Worm (Caenorhabditis elegans) whole organism, midembryonic: Measurements from ENCODE around the gene pitp-1.
A peak's percentile ranks its signal among the peaks of the same experiment; 100 is the strongest.

Source experiments
- T22C8.4 ChIP-seq: fragments of 200-800 bp; sonication (Bioruptor generic); IDR thresholded peaks from 2 replicates; pipeline ENCODE4 v1.3.6; 2022; ENCODE audit warnings: missing genetic modification characterization, missing compliant biosample characterization
- cog-1 ChIP-seq: sonication (generic microtip); optimal IDR thresholded peaks from 2 replicates; lab custom pipeline; 2016; ENCODE audit warnings: missing genetic modification characterization, missing compliant biosample characterization
- flt-1 ChIP-seq: fragments of 200-800 bp; sonication (Bioruptor generic); IDR thresholded peaks from 2 replicates; pipeline ENCODE4 v1.3.6; 2022; ENCODE audit warnings: missing genetic modification characterization, missing compliant biosample characterization
- klf-2 ChIP-seq: fragments of 200-800 bp; sonication (Bioruptor generic); conservative IDR thresholded peaks from 2 replicates; pipeline ENCODE4 v1.3.6; 2022; ENCODE audit warnings: missing genetic modification reagents, missing genetic modification characterization, missing compliant biosample characterization
- med-1 ChIP-seq: sonication (generic microtip); optimal IDR thresholded peaks from 2 replicates; lab custom pipeline; 2017; ENCODE audit warnings: missing genetic modification characterization, mild to moderate bottlenecking, missing compliant biosample characterization, antibody characterized with exemption, missing genetic modification reagents; ENCODE audit not compliant: insufficient read depth
- ref-1 ChIP-seq: fragments of 200-800 bp; sonication (Bioruptor generic); conservative IDR thresholded peaks from 2 replicates; pipeline ENCODE4 v1.3.6; 2022; ENCODE audit warnings: missing genetic modification reagents, missing genetic modification characterization, missing compliant biosample characterization
- tab-1 ChIP-seq: fragments of 200-800 bp; sonication (Bioruptor generic); IDR thresholded peaks from 2 replicates; pipeline ENCODE4 v1.3.6; 2022; ENCODE audit warnings: missing genetic modification characterization, missing compliant biosample characterization
- ztf-23 ChIP-seq: fragments of 200-800 bp; sonication (Bioruptor generic); IDR thresholded peaks from 2 replicates; pipeline ENCODE4 v1.3.6; 2022; ENCODE audit warnings: missing genetic modification reagents, missing genetic modification characterization, missing compliant biosample characterization
- ztf-29 ChIP-seq: fragments of 200-800 bp; sonication (Bioruptor generic); IDR thresholded peaks from 2 replicates; pipeline ENCODE4 v1.3.6; 2022; ENCODE audit warnings: missing genetic modification reagents, missing genetic modification characterization, missing compliant biosample characterization

The pitp-1 gene

DNA sequence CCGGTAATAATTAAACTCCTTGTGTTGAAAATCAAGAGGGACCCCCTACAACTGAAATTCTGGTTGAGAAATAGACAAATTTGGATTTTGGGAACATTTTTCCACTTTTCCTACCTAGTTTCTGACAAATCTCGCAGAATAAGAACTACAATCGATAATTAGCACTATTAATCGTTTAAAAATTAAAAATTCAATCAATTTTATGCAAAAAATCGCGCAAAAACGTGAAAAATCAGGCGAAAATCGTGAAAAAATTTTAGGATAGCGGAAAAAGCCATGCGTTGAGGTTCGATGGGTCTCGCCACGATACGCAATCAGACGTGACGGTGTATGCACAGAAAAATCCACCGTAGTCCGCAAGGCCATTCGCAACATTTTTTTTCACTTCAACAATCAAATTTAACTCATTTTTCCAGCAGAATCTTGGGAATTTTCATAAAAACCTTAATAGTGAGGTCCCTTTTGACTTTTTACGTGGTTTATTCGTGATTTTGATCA lies 24.5 kb downstream of the pitp-1 start, which contains the start of gene lias-1:
TSS of gene lias-1 (minus strand) at position 51 of the 498 bp plus-strand sequence.
- TF ChIP-seq tab-1 (GFP tag; lab: Robert Waterston, UW) (no peak), med-1 (no peak), ztf-23 (peak; percentile 72), cog-1 (tag; lab: Kevin White, UChicago) (peak; percentile 12), T22C8.4 (GFP tag; lab: Robert Waterston, UW) (no peak)

DNA sequence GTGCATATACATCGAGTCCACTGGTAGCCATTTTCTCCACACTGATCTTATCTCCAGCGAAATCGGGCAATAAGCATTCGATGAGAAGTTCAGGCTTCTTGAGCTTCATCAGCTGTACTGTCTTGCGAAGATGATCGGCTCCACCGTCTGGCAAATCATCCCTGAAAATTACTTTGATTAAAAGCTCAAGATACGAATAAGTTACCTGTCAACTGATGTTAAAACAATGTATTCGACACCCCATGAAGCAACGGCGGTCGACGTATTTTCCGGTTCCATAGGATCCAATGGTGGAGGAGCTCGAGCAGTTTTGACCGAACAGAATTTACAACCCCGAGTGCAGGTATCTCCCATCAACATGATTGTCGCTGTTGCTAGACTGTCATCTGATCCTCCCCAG lies 25.4 kb downstream of the pitp-1 start:
- TF ChIP-seq klf-2 (GFP tag; lab: Robert Waterston, UW) (no peak), ztf-23 (no peak), T22C8.4 (GFP tag; lab: Robert Waterston, UW) (no peak), cog-1 (tag; lab: Kevin White, UChicago) (no peak), ztf-29 (GFP tag; lab: Robert Waterston, UW) (no peak), flt-1 (GFP tag; lab: Robert Waterston, UW) (no peak), med-1 (no peak), tab-1 (GFP tag; lab: Robert Waterston, UW) (no peak), ref-1 (GFP tag; lab: Robert Waterston, UW) (no peak)

DNA sequence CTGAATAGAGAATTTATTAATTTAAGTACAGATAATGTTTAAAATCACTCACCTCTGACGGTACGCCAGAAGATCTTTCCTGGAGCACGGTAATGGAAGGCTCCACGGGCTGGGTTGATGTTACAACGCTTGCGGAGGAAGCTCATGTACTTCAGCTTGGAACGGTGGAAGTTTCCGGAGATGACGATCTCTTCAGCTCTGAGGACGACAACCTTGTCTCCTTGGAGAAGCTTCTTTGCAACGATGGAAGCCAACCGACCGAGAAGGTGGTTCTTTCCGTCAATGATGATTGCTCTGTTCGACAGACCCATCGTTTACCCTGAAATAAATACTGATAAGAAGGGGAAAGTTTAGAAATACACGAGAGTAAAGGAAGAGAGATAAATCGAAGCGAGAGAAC lies 26.3 kb downstream of the pitp-1 start, which contains the start of gene rpl-16:
TSS of gene rpl-16 (minus strand) at position 319 of the 400 bp plus-strand sequence.
- no peak for TF ChIP-seq flt-1 (GFP tag; lab: Robert Waterston, UW)
- no peak for TF ChIP-seq ztf-29 (GFP tag; lab: Robert Waterston, UW)
- TF ChIP-seq T22C8.4 (GFP tag; lab: Robert Waterston, UW), result no peak
- TF ChIP-seq ztf-23, result no peak
- TF ChIP-seq tab-1 (GFP tag; lab: Robert Waterston, UW), result no peak
- no peak for TF ChIP-seq med-1
- no peak for TF ChIP-seq cog-1 (tag; lab: Kevin White, UChicago)
- no peak for TF ChIP-seq klf-2 (GFP tag; lab: Robert Waterston, UW)
- no peak for TF ChIP-seq ref-1 (GFP tag; lab: Robert Waterston, UW)

DNA sequence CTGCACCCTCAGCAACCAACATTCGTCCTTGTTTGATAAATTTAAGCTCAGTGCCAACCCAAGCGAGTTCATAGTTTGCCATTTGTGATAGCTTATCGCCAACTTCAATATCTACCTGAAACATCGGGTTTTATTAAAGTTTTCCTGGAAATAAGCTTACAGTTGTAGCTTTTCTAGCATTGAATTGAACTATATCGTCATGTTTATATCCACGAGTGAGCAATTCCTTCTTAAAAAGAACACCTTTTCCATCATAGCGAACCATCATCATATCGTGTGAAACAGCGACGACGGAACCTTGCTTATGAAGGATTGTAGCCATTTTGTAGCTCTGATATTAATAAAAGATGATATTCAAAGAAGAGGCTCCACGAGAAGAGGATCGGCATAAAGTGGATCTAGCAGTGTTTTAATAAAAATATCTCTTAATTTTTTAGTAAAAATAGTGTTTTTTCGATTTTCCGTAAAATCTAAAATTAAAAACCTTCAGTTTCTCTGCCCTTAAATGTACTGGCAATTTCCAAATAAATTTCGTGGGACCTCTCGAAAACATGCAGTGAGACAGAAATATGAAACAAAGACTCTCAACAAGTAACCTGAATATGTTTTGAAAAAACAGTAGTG lies 27.3 kb downstream of the pitp-1 start, which contains the start of gene M01F1.8:
TSS of gene M01F1.8 (minus strand) at position 335 of the 624 bp plus-strand sequence.
- TF ChIP-seq klf-2 (GFP tag; lab: Robert Waterston, UW), result no peak
- TF ChIP-seq ztf-29 (GFP tag; lab: Robert Waterston, UW), result no peak
- no peak for TF ChIP-seq ref-1 (GFP tag; lab: Robert Waterston, UW)
- no peak for TF ChIP-seq med-1
- TF ChIP-seq cog-1 (tag; lab: Kevin White, UChicago), result no peak
- no peak for TF ChIP-seq tab-1 (GFP tag; lab: Robert Waterston, UW)
- TF ChIP-seq ztf-23, result no peak
- no peak for TF ChIP-seq T22C8.4 (GFP tag; lab: Robert Waterston, UW)
- TF ChIP-seq flt-1 (GFP tag; lab: Robert Waterston, UW), result no peak

DNA sequence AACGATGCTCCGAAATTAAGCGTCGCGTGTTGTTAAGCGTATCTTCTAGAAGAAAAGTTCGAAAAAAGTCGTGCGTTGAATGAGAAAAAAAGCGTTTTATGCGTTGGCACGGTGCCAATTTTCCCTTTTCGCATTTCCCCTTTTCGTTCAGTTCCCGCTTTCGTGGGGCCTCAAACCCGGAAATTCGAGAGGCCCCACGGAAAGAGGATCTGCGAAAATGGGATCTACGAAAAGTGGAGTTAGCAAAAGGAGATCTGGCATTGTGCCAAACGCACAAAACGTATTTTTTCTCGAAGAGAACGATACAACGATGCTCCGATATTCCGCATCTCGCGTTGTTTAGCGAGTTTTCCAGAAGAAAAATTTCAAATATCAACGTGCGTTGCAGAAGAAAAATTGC lies 29.7 kb downstream of the pitp-1 start:
- TF ChIP-seq ztf-29 (GFP tag; lab: Robert Waterston, UW) (peak; percentile 89), med-1 (no peak), ztf-23 (peak; percentile 97), ref-1 (GFP tag; lab: Robert Waterston, UW) (peak; percentile 94), flt-1 (GFP tag; lab: Robert Waterston, UW) (peak; percentile 97), tab-1 (GFP tag; lab: Robert Waterston, UW) (peak; percentile 91), klf-2 (GFP tag; lab: Robert Waterston, UW) (peak; percentile 99), cog-1 (tag; lab: Kevin White, UChicago) (peak; percentile 97), T22C8.4 (GFP tag; lab: Robert Waterston, UW) (peak; percentile 93)

DNA sequence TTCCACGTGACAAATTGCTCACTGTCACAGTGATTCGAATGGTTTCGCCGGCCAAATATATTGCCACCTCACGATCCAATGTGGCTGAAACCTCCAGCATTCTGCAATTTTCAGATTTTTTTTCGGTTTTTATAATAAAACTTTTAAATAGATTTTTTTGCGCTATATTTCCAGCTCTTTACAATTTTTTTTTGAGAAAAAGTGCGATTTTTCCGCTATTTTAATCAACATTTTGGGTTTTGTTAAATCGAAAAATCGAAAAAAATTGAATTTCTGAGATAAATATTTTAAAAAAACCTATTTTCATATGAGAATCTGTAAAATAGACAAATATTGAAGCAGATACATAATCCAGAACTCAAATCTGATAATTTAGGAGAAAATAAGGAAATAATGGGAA lies 30.6 kb downstream of the pitp-1 start, which contains the start of gene M01F1.9:
TSS of gene M01F1.9 (minus strand) at position 101 of the 400 bp plus-strand sequence.
- TF ChIP-seq flt-1 (GFP tag; lab: Robert Waterston, UW), result no peak
- TF ChIP-seq klf-2 (GFP tag; lab: Robert Waterston, UW), result no peak
- no peak for TF ChIP-seq ztf-29 (GFP tag; lab: Robert Waterston, UW)
- TF ChIP-seq T22C8.4 (GFP tag; lab: Robert Waterston, UW), result no peak
- TF ChIP-seq ref-1 (GFP tag; lab: Robert Waterston, UW), result no peak
- no peak for TF ChIP-seq tab-1 (GFP tag; lab: Robert Waterston, UW)
- no peak for TF ChIP-seq med-1
- TF ChIP-seq ztf-23, result no peak
- TF ChIP-seq cog-1 (tag; lab: Kevin White, UChicago), result no peak

DNA sequence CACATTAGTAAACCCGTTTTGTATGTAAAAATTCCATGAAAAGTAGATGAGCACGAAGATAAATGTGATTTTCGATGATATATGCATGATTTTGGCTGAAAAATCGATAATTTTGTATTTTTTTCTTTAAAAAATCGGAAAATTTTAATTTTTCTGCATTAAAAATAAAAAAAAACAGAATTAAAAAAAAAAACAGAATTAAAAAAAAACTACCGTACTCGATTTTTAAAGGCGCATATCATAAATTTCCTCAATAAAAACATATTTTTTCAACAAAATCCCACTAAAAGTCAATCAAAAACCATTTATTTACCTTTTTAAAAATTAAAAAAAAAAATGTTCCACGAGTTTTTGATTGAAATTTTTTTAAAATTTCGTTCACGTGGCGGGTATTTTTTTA lies 36.5 kb downstream of the pitp-1 start, which contains the start of gene gly-14:
TSS of gene gly-14 (minus strand) at position 101 of the 400 bp plus-strand sequence.
- no peak for TF ChIP-seq med-1
- TF ChIP-seq ref-1 (GFP tag; lab: Robert Waterston, UW), result no peak
- no peak for TF ChIP-seq ztf-23
- TF ChIP-seq tab-1 (GFP tag; lab: Robert Waterston, UW), result no peak
- no peak for TF ChIP-seq T22C8.4 (GFP tag; lab: Robert Waterston, UW)
- TF ChIP-seq flt-1 (GFP tag; lab: Robert Waterston, UW), result no peak
- TF ChIP-seq ztf-29 (GFP tag; lab: Robert Waterston, UW), result no peak
- TF ChIP-seq klf-2 (GFP tag; lab: Robert Waterston, UW), result no peak
- TF ChIP-seq cog-1 (tag; lab: Kevin White, UChicago), result no peak

DNA sequence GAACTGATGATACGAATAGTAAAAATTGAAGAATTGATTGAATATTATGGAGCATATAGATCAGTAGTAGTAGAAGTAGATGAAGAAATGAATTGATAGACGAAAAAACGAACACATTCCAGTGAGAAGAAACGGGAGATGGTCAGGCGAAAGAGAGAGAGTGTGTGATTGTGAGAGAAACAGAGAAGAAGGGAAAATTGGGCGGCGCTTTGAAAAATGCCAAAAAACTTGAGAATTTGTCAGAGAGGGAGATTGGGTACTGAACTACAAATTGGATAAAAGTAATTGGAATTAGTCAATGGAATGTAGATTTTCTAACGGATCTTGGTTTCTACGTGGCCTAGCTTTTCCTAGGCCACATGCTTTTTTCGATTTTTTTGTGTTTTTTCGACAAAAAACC lies 41.4 kb downstream of the pitp-1 start, which contains the start of gene C34C12.7:
TSS of gene C34C12.7 (minus strand) at position 118 of the 400 bp plus-strand sequence.
- TF ChIP-seq ztf-23 (no peak), tab-1 (GFP tag; lab: Robert Waterston, UW) (no peak), med-1 (no peak), ref-1 (GFP tag; lab: Robert Waterston, UW) (no peak), ztf-29 (GFP tag; lab: Robert Waterston, UW) (no peak), flt-1 (GFP tag; lab: Robert Waterston, UW) (no peak), T22C8.4 (GFP tag; lab: Robert Waterston, UW) (no peak), cog-1 (tag; lab: Kevin White, UChicago) (no peak), klf-2 (GFP tag; lab: Robert Waterston, UW) (no peak)

DNA sequence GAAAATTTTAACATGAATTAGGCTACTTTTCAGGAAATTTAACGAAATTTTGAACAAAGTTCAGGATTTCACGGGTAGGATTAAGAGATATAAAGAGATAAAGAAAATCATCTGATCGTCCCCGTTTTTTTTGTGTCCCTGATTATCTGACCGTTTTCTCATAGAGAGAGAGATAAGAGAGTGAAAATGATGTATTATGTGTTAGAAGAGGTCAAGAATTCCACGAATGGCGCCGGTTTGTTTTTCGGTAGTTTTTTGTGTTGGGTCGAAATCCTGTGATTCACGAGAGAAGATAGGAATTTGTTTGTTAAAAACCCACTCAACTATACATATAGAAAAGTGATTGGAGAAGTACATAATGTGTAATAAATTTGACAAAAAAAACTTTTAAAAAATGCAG lies 42.5 kb downstream of the pitp-1 start:
- no peak for TF ChIP-seq flt-1 (GFP tag; lab: Robert Waterston, UW)
- TF ChIP-seq ref-1 (GFP tag; lab: Robert Waterston, UW), result no peak
- no peak for TF ChIP-seq med-1
- no peak for TF ChIP-seq T22C8.4 (GFP tag; lab: Robert Waterston, UW)
- no peak for TF ChIP-seq cog-1 (tag; lab: Kevin White, UChicago)
- TF ChIP-seq tab-1 (GFP tag; lab: Robert Waterston, UW), result no peak
- no peak for TF ChIP-seq ztf-23
